Worm (Caenorhabditis elegans) whole organism, midembryonic: ENCODE measurements around the gene F35D11.1.

Experiments
- T22C8.4 ChIP-seq: fragments of 200-800 bp; sonication (Bioruptor generic); IDR thresholded peaks from 2 replicates; pipeline ENCODE4 v1.3.6; 2022; ENCODE audit warnings: missing genetic modification characterization, missing compliant biosample characterization
- cog-1 ChIP-seq: sonication (generic microtip); optimal IDR thresholded peaks from 2 replicates; lab custom pipeline; 2016; ENCODE audit warnings: missing genetic modification characterization, missing compliant biosample characterization
- flt-1 ChIP-seq: fragments of 200-800 bp; sonication (Bioruptor generic); IDR thresholded peaks from 2 replicates; pipeline ENCODE4 v1.3.6; 2022; ENCODE audit warnings: missing genetic modification characterization, missing compliant biosample characterization
- klf-2 ChIP-seq: fragments of 200-800 bp; sonication (Bioruptor generic); conservative IDR thresholded peaks from 2 replicates; pipeline ENCODE4 v1.3.6; 2022; ENCODE audit warnings: missing genetic modification reagents, missing genetic modification characterization, missing compliant biosample characterization
- med-1 ChIP-seq: sonication (generic microtip); optimal IDR thresholded peaks from 2 replicates; lab custom pipeline; 2017; ENCODE audit warnings: missing genetic modification characterization, mild to moderate bottlenecking, missing compliant biosample characterization, antibody characterized with exemption, missing genetic modification reagents; ENCODE audit not compliant: insufficient read depth
- ref-1 ChIP-seq: fragments of 200-800 bp; sonication (Bioruptor generic); conservative IDR thresholded peaks from 2 replicates; pipeline ENCODE4 v1.3.6; 2022; ENCODE audit warnings: missing genetic modification reagents, missing genetic modification characterization, missing compliant biosample characterization
- tab-1 ChIP-seq: fragments of 200-800 bp; sonication (Bioruptor generic); IDR thresholded peaks from 2 replicates; pipeline ENCODE4 v1.3.6; 2022; ENCODE audit warnings: missing genetic modification characterization, missing compliant biosample characterization
- ztf-23 ChIP-seq: fragments of 200-800 bp; sonication (Bioruptor generic); IDR thresholded peaks from 2 replicates; pipeline ENCODE4 v1.3.6; 2022; ENCODE audit warnings: missing genetic modification reagents, missing genetic modification characterization, missing compliant biosample characterization
- ztf-29 ChIP-seq: fragments of 200-800 bp; sonication (Bioruptor generic); IDR thresholded peaks from 2 replicates; pipeline ENCODE4 v1.3.6; 2022; ENCODE audit warnings: missing genetic modification reagents, missing genetic modification characterization, missing compliant biosample characterization

Gene F35D11.1

ce11 chrII:4626606-4627005, at the start of gene F35D11.1:
Gene F35D11.1 (plus strand): TSS chrII:4626906.
- TF ChIP-seq cog-1 (tag; lab: Kevin White, UChicago), result no peak
- TF ChIP-seq ref-1 (GFP tag; lab: Robert Waterston, UW), result no peak
- no peak for TF ChIP-seq T22C8.4 (GFP tag; lab: Robert Waterston, UW)
- no peak for TF ChIP-seq klf-2 (GFP tag; lab: Robert Waterston, UW)
- no peak for TF ChIP-seq med-1 (GFP tag; lab: Kevin White, UChicago)
- TF ChIP-seq ztf-29 (GFP tag; lab: Robert Waterston, UW), result no peak
- no peak for TF ChIP-seq ztf-23 (GFP tag; lab: Robert Waterston, UW)
- TF ChIP-seq tab-1, result no peak
- no peak for TF ChIP-seq flt-1

- no peak for TF ChIP-seq ref-1 (GFP tag; lab: Robert Waterston, UW)
- no peak for TF ChIP-seq klf-2 (GFP tag; lab: Robert Waterston, UW)
- no peak for TF ChIP-seq cog-1 (tag; lab: Kevin White, UChicago)
- no peak for TF ChIP-seq tab-1
- TF ChIP-seq ztf-29 (GFP tag; lab: Robert Waterston, UW), result no peak
- no peak for TF ChIP-seq T22C8.4 (GFP tag; lab: Robert Waterston, UW)
- TF ChIP-seq med-1 (GFP tag; lab: Kevin White, UChicago), result no peak
- TF ChIP-seq flt-1, result no peak
- no peak for TF ChIP-seq ztf-23 (GFP tag; lab: Robert Waterston, UW)
Measured at ce11 chrII:4577391-4577790, 49.3 kb upstream of the F35D11.1 start.

- TF ChIP-seq flt-1 (no peak), med-1 (GFP tag; lab: Kevin White, UChicago) (no peak), ztf-23 (GFP tag; lab: Robert Waterston, UW) (no peak), T22C8.4 (GFP tag; lab: Robert Waterston, UW) (no peak), tab-1 (no peak), ref-1 (GFP tag; lab: Robert Waterston, UW) (no peak), klf-2 (GFP tag; lab: Robert Waterston, UW) (no peak), cog-1 (tag; lab: Kevin White, UChicago) (no peak), ztf-29 (GFP tag; lab: Robert Waterston, UW) (no peak)
Measured at ce11 chrII:4579375-4579774, 47.3 kb upstream of the F35D11.1 start.

ce11 chrII:4579920-4580474, 46.7 kb upstream of the F35D11.1 start:
- TF ChIP-seq flt-1, result peak; percentile 13; the same call in 1 of the 2 replicates
- no peak for TF ChIP-seq ztf-29 (GFP tag; lab: Robert Waterston, UW)

- TF ChIP-seq ztf-23 (GFP tag; lab: Robert Waterston, UW), result no peak
- no peak for TF ChIP-seq ref-1 (GFP tag; lab: Robert Waterston, UW)
- no peak for TF ChIP-seq flt-1
- TF ChIP-seq tab-1, result no peak
- no peak for TF ChIP-seq ztf-29 (GFP tag; lab: Robert Waterston, UW)
- no peak for TF ChIP-seq cog-1 (tag; lab: Kevin White, UChicago)
- TF ChIP-seq T22C8.4 (GFP tag; lab: Robert Waterston, UW), result no peak
- TF ChIP-seq med-1 (GFP tag; lab: Kevin White, UChicago), result no peak
- no peak for TF ChIP-seq klf-2 (GFP tag; lab: Robert Waterston, UW)
Measured at ce11 chrII:4581090-4581489, 45.6 kb upstream of the F35D11.1 start.

DNA sequence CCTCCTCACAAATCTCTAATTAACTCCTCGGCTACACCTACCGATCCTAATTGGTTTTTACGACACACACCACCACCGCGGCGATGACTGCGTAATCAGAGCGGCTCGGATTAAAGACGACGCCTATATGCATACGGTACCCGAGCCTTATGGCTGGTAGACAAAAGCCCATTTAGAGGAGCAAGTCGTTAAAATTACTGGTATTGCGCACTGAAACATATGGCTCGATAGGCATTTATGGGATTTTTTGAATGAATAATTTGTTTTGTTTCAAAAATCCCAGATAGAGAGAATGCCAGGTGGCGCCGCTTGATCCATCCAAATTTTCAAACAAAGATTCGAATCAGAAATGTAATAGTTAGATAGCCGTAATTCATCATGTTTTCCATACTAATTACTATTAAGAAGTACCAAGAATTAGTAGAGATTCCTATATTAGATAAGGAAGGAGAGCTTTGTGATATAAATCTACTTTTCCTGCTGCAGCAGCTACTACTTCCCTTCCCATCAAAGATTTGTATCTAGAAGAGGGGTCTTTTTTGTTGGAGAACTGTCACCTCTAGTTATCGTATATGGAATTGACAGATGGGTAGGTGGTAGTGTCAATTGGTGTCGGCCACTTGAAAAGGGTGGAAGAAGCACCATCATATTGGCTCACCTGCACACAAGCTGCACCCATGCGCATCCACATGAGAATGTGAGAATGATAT, 43.3 kb upstream of the F35D11.1 start:
- TF ChIP-seq ztf-29 (GFP tag; lab: Robert Waterston, UW), result no peak
- TF ChIP-seq ref-1 (GFP tag; lab: Robert Waterston, UW), result no peak
- no peak for TF ChIP-seq ztf-23 (GFP tag; lab: Robert Waterston, UW)
- no peak for TF ChIP-seq med-1 (GFP tag; lab: Kevin White, UChicago)
- no peak for TF ChIP-seq flt-1
- TF ChIP-seq T22C8.4 (GFP tag; lab: Robert Waterston, UW), result no peak

DNA sequence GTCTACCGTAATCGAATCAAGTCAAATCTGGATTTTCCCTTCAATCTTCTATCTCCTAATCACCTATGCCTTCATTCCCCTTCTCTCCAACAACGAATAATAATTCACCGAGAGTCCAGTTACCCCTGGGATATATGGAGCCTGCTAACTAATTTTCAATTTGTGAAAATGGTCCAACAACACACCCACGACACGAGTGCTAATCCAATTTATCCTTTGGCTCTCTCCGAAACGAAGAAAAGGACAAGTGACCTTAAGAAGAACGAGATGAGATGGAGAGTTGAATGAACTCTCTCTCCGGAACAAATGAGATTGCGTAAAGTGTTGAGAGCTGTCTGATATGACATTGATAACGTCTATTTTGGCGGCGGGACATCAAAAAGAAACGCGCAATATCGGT, 42.4 kb upstream of the F35D11.1 start:
- TF ChIP-seq ztf-29 (GFP tag; lab: Robert Waterston, UW), result no peak
- TF ChIP-seq flt-1, result no peak
- no peak for TF ChIP-seq ztf-23 (GFP tag; lab: Robert Waterston, UW)

DNA sequence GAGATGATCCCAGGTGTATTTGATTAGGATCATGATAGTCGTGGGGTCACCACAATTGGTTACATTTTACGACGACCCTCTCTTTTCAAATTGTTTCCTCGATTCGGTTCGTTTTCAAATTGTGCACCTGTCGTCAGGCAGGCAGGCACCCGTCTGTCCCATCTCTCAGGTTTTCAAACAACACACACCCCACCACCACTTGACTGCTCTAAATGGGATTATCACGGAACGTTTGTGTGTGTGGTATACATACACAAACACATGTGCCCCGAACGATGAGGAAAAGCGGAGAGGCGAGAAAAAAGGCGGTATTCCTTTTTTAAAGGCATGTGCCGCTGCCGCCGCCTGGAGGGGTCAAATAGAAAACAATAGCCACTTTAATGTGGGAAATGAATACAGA, 41.4 kb upstream of the F35D11.1 start:
- TF ChIP-seq tab-1, result no peak
- no peak for TF ChIP-seq klf-2 (GFP tag; lab: Robert Waterston, UW)
- TF ChIP-seq ref-1 (GFP tag; lab: Robert Waterston, UW), result 0 out of 2 replicates have a peak, but pooled peaks have one; percentile 25
- no peak for TF ChIP-seq cog-1 (tag; lab: Kevin White, UChicago)
- TF ChIP-seq ztf-23 (GFP tag; lab: Robert Waterston, UW), result no peak
- no peak for TF ChIP-seq med-1 (GFP tag; lab: Kevin White, UChicago)
- TF ChIP-seq flt-1, result 0 out of 2 replicates have a peak, but pooled peaks have one; percentile 27
- no peak for TF ChIP-seq T22C8.4 (GFP tag; lab: Robert Waterston, UW)
- TF ChIP-seq ztf-29 (GFP tag; lab: Robert Waterston, UW), result no peak

DNA sequence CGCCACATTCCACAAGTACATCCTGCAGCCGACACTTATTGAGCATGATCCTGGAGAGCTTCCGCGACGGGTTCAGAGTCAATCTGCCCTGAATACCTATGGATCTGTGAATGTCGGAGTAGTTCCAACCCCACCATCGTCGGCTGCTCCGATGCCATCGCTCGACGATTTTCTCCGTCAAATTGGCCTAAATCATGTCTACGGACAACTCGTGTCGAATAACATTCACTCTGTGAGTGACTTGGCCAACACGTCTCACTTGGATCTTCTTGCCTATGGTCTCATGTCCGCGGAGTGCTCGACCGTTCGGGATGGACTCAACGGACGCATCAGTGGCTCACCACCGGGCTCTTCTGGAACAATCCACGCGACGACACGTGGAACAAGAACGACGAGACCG, 36.6 kb upstream of the F35D11.1 start:
- TF ChIP-seq tab-1 (no peak), cog-1 (tag; lab: Kevin White, UChicago) (no peak), ref-1 (GFP tag; lab: Robert Waterston, UW) (no peak), med-1 (GFP tag; lab: Kevin White, UChicago) (no peak)

DNA sequence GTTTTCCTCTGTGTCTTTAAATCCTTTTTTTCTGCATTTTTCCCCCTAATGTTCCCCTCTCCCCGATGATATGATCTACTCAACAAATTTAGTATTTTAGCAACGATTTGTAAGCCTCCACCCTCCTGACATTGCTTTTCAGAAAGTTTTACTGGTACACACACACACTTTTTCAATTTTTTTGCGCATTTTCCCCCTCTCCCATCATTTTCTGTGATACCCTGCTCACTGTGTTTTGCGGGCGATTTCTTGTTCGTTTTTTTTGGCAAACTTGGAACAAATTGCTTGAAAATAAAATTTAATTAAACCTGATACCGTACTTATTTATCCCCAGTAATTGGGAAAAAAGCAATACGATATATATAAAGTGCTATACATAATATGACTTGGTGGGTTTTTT, 36.0 kb upstream of the F35D11.1 start:
- TF ChIP-seq ztf-29 (GFP tag; lab: Robert Waterston, UW) (no peak), flt-1 (no peak), ref-1 (GFP tag; lab: Robert Waterston, UW) (no peak), klf-2 (GFP tag; lab: Robert Waterston, UW) (no peak)
